Fruit fly (Drosophila melanogaster) whole organism, embryonic: ENCODE results near the gene CG14219.

ENCODE experiments used
- CG17802 ChIP-seq: fragments of 200-800 bp; sonication (Bioruptor generic); optimal IDR thresholded peaks from 2 replicates; lab custom pipeline; 2018; ENCODE audit warnings: missing biosample characterization, mild to moderate bottlenecking, missing genetic modification characterization, moderate library complexity
- CG2202 ChIP-seq: fragments of 200-800 bp; sonication (Bioruptor generic); optimal IDR thresholded peaks from 2 replicates; lab custom pipeline; 2018; ENCODE audit warnings: missing biosample characterization, mild to moderate bottlenecking, missing genetic modification characterization
- CG32767 ChIP-seq: fragments of 200-800 bp; sonication (Bioruptor generic); IDR thresholded peaks from 2 replicates; pipeline ENCODE4 v1.3.6; 2022; ENCODE audit warnings: missing biosample characterization, missing genetic modification characterization
- CG7745 ChIP-seq: fragments of 200-800 bp; sonication (Bioruptor generic); optimal IDR thresholded peaks from 2 replicates; lab custom pipeline; 2018; ENCODE audit warnings: missing biosample characterization, mild to moderate bottlenecking, missing genetic modification characterization, moderate library complexity
- CG8089 ChIP-seq: fragments of 200-800 bp; sonication (Bioruptor generic); optimal IDR thresholded peaks from 3 replicates; lab custom pipeline; 2016; ENCODE audit warnings: missing biosample characterization, missing genetic modification characterization
- Ets97D ChIP-seq: fragments of 200-800 bp; sonication (Bioruptor generic); optimal IDR thresholded peaks from 3 replicates; lab custom pipeline; 2016; ENCODE audit warnings: missing biosample characterization, missing genetic modification characterization
- YL-1 ChIP-seq: fragments of 200-800 bp; sonication (Bioruptor generic); optimal IDR thresholded peaks from 3 replicates; lab custom pipeline; 2017; ENCODE audit warnings: missing biosample characterization, mild to moderate bottlenecking, missing genetic modification characterization
- aop ChIP-seq: fragments of 200-800 bp; sonication (Bioruptor generic); IDR thresholded peaks from 2 replicates; pipeline ENCODE4 v1.3.6; 2022; ENCODE audit warnings: missing biosample characterization, missing genetic modification characterization
- klu ChIP-seq: fragments of 200-800 bp; sonication (Bioruptor generic); IDR thresholded peaks from 2 replicates; pipeline ENCODE4 v1.3.6; 2022; ENCODE audit warnings: missing biosample characterization, missing genetic modification characterization
- pan ChIP-seq, 4 experiments: fragments of >200 bp in 3 of 4; fragments of 200-800 bp in 1 of 4; sonication (Bioruptor generic) in 1 of 4; optimal IDR thresholded peaks in 3 of 4; IDR thresholded peaks in 1 of 4; 2 replicates each; pipeline versions ENCODE4 v1.3.6 to Lab custom; 2017 to 2022; ENCODE audit warnings: missing biosample characterization in 2 of 4, missing genetic modification characterization in 2 of 4, mixed read lengths in 1 of 4
- peb ChIP-seq: fragments of 200-800 bp; sonication (Bioruptor generic); IDR thresholded peaks from 2 replicates; pipeline ENCODE4 v1.3.6; 2022; ENCODE audit warnings: missing biosample characterization, missing genetic modification characterization
- vnd ChIP-seq: fragments of 200-800 bp; sonication (Bioruptor generic); IDR thresholded peaks from 3 replicates; pipeline ENCODE4 v1.3.6; 2022; ENCODE audit warnings: missing biosample characterization, missing genetic modification characterization; ENCODE audit not compliant: partially characterized antibody
- zen ChIP-seq: fragments of 200-800 bp; sonication (Bioruptor generic); optimal IDR thresholded peaks from 3 replicates; lab custom pipeline; 2018; ENCODE audit warnings: missing biosample characterization, mild to moderate bottlenecking, missing genetic modification characterization, moderate library complexity

- TF ChIP-seq CG7745, result no peak
- no peak for TF ChIP-seq Ets97D (GFP tag; lab: Kevin White, UChicago)
- no peak for TF ChIP-seq YL-1 (GFP tag; lab: Kevin White, UChicago)
- no peak for TF ChIP-seq zen (tag; lab: Kevin White, UChicago)
- no peak for TF ChIP-seq klu (GFP tag; lab: Robert Waterston, UW)
- TF ChIP-seq aop (GFP tag; lab: Robert Waterston, UW), result no peak
- TF ChIP-seq CG2202, result no peak
- TF ChIP-seq peb (GFP tag; lab: Robert Waterston, UW), result no peak
- TF ChIP-seq vnd (GFP tag; lab: Robert Waterston, UW), result no peak
- no peak for TF ChIP-seq pan (optimal IDR thresholded peaks at IDR 0.05; lab: Kevin White, UChicago)
- no peak for TF ChIP-seq pan (GFP tag; optimal IDR thresholded peaks at IDR 0.05 in 1 of 2, IDR thresholded peaks at IDR 0.05 in 1 of 2)
- no peak for TF ChIP-seq CG8089 (GFP tag; lab: Kevin White, UChicago)
- no peak for TF ChIP-seq CG17802 (tag; lab: Kevin White, UChicago)
- no peak for TF ChIP-seq CG32767 (GFP tag; lab: Robert Waterston, UW)
These were observed 12.5 kb upstream of the CG14219 start for dm6 chrX:19602483-19602882.
